Fruit fly (Drosophila melanogaster) whole organism, larva: Measurements from ENCODE around the gene Eo.

Experiments used
- noc ChIP-seq: fragments of 200-800 bp; sonication (Bioruptor generic); optimal IDR thresholded peaks from 3 replicates; lab custom pipeline; 2019; ENCODE audit warnings: missing biosample characterization, mild to moderate bottlenecking, missing genetic modification characterization, moderate library complexity

The Eo gene

dm6 chrX:14918750-14919247 lies at the start of gene Eo:
Gene Eo (minus strand): TSS chrX:14918800.
- no peak for TF ChIP-seq noc

dm6 chrX:14960856-14961255 lies 42.3 kb upstream of the Eo start:
- TF ChIP-seq noc = no peak

- no peak for TF ChIP-seq noc
Observed at dm6 chrX:14955050-14955783, 36.6 kb upstream of the Eo start, which contains the start of the genes CG9030 and eag. Gene CG9030 (minus strand): TSS chrX:14955100. Gene eag (plus strand): TSS chrX:14955477.

- TF ChIP-seq noc = no peak
Observed at dm6 chrX:14953896-14954295, 35.3 kb upstream of the Eo start.

- TF ChIP-seq noc = no peak
Observed at dm6 chrX:14952845-14953720, 34.5 kb upstream of the Eo start, which contains the start of gene pdgy. Gene pdgy (minus strand): TSS chrX:14953532.

- TF ChIP-seq noc = no peak
Observed at dm6 chrX:14952097-14952844, 33.7 kb upstream of the Eo start.

- no peak for TF ChIP-seq noc
Observed at dm6 chrX:14951346-14951862, 32.8 kb upstream of the Eo start.

dm6 chrX:14950273-14951272 lies 32.0 kb upstream of the Eo start:
- peak; percentile 74 for TF ChIP-seq noc

dm6 chrX:14949227-14949626 lies 30.6 kb upstream of the Eo start:
- TF ChIP-seq noc = peak; percentile 38

dm6 chrX:14947399-14947798 lies 28.8 kb upstream of the Eo start:
- peak; percentile 40 for TF ChIP-seq noc

dm6 chrX:14946522-14946921 lies 27.9 kb upstream of the Eo start:
- TF ChIP-seq noc = peak; percentile 59

- TF ChIP-seq noc = peak; percentile 28
Observed at dm6 chrX:14936250-14936649, 17.6 kb upstream of the Eo start.

dm6 chrX:14931296-14931695 lies 12.7 kb upstream of the Eo start:
- TF ChIP-seq noc = no peak

dm6 chrX:14929813-14930212 lies 11.2 kb upstream of the Eo start:
- peak; percentile 9 for TF ChIP-seq noc

- TF ChIP-seq noc = no peak
Observed at dm6 chrX:14928844-14929243, 10.2 kb upstream of the Eo start, which contains the start of gene CG32591. Gene CG32591 (minus strand): TSS chrX:14928944.
